Worm (Caenorhabditis elegans) whole organism, midembryonic: Measurements from ENCODE around the gene kin-26.

Experiments used
- T22C8.4 ChIP-seq: fragments of 200-800 bp; sonication (Bioruptor generic); IDR thresholded peaks from 2 replicates; pipeline ENCODE4 v1.3.6; 2022; ENCODE audit warnings: missing genetic modification characterization, missing compliant biosample characterization
- cog-1 ChIP-seq: sonication (generic microtip); optimal IDR thresholded peaks from 2 replicates; lab custom pipeline; 2016; ENCODE audit warnings: missing genetic modification characterization, missing compliant biosample characterization
- flt-1 ChIP-seq: fragments of 200-800 bp; sonication (Bioruptor generic); IDR thresholded peaks from 2 replicates; pipeline ENCODE4 v1.3.6; 2022; ENCODE audit warnings: missing genetic modification characterization, missing compliant biosample characterization
- klf-2 ChIP-seq: fragments of 200-800 bp; sonication (Bioruptor generic); conservative IDR thresholded peaks from 2 replicates; pipeline ENCODE4 v1.3.6; 2022; ENCODE audit warnings: missing genetic modification reagents, missing genetic modification characterization, missing compliant biosample characterization
- med-1 ChIP-seq: sonication (generic microtip); optimal IDR thresholded peaks from 2 replicates; lab custom pipeline; 2017; ENCODE audit warnings: missing genetic modification characterization, mild to moderate bottlenecking, missing compliant biosample characterization, antibody characterized with exemption, missing genetic modification reagents; ENCODE audit not compliant: insufficient read depth
- ref-1 ChIP-seq: fragments of 200-800 bp; sonication (Bioruptor generic); conservative IDR thresholded peaks from 2 replicates; pipeline ENCODE4 v1.3.6; 2022; ENCODE audit warnings: missing genetic modification reagents, missing genetic modification characterization, missing compliant biosample characterization
- tab-1 ChIP-seq: fragments of 200-800 bp; sonication (Bioruptor generic); IDR thresholded peaks from 2 replicates; pipeline ENCODE4 v1.3.6; 2022; ENCODE audit warnings: missing genetic modification characterization, missing compliant biosample characterization
- ztf-23 ChIP-seq: fragments of 200-800 bp; sonication (Bioruptor generic); IDR thresholded peaks from 2 replicates; pipeline ENCODE4 v1.3.6; 2022; ENCODE audit warnings: missing genetic modification reagents, missing genetic modification characterization, missing compliant biosample characterization
- ztf-29 ChIP-seq: fragments of 200-800 bp; sonication (Bioruptor generic); IDR thresholded peaks from 2 replicates; pipeline ENCODE4 v1.3.6; 2022; ENCODE audit warnings: missing genetic modification reagents, missing genetic modification characterization, missing compliant biosample characterization

Gene kin-26

ce11 chrIV:7877781-7878180 lies at the start of gene kin-26:
Gene kin-26 (minus strand): TSS chrIV:7877881.
- TF ChIP-seq T22C8.4 (GFP tag; lab: Robert Waterston, UW) (no peak), flt-1 (GFP tag; lab: Robert Waterston, UW) (no peak), ref-1 (GFP tag; lab: Robert Waterston, UW) (no peak), cog-1 (no peak), ztf-23 (no peak), klf-2 (GFP tag; lab: Robert Waterston, UW) (no peak), ztf-29 (GFP tag; lab: Robert Waterston, UW) (no peak), med-1 (GFP tag; lab: Kevin White, UChicago) (no peak), tab-1 (GFP tag; lab: Robert Waterston, UW) (no peak)

ce11 chrIV:7927218-7927617 lies 49.5 kb upstream of the kin-26 start, which contains the start of gene C49H3.12:
Gene C49H3.12 (minus strand): TSS chrIV:7927318.
- no peak for TF ChIP-seq ref-1 (GFP tag; lab: Robert Waterston, UW)
- no peak for TF ChIP-seq klf-2 (GFP tag; lab: Robert Waterston, UW)
- TF ChIP-seq cog-1: no peak
- TF ChIP-seq T22C8.4 (GFP tag; lab: Robert Waterston, UW): no peak
- no peak for TF ChIP-seq tab-1 (GFP tag; lab: Robert Waterston, UW)
- TF ChIP-seq ztf-23: no peak
- TF ChIP-seq ztf-29 (GFP tag; lab: Robert Waterston, UW): no peak

ce11 chrIV:7926102-7926840 lies 48.6 kb upstream of the kin-26 start, which contains the start of gene rps-2:
Gene rps-2 (minus strand): TSS chrIV:7926391.
- no peak for TF ChIP-seq ztf-23
- no peak for TF ChIP-seq tab-1 (GFP tag; lab: Robert Waterston, UW)
- TF ChIP-seq ref-1 (GFP tag; lab: Robert Waterston, UW): no peak
- no peak for TF ChIP-seq ztf-29 (GFP tag; lab: Robert Waterston, UW)
- no peak for TF ChIP-seq klf-2 (GFP tag; lab: Robert Waterston, UW)
- no peak for TF ChIP-seq med-1 (GFP tag; lab: Kevin White, UChicago)
- TF ChIP-seq T22C8.4 (GFP tag; lab: Robert Waterston, UW): no peak
- TF ChIP-seq flt-1 (GFP tag; lab: Robert Waterston, UW): no peak
- no peak for TF ChIP-seq cog-1

ce11 chrIV:7924975-7925828 lies 47.5 kb upstream of the kin-26 start:
- TF ChIP-seq med-1 (GFP tag; lab: Kevin White, UChicago) (no peak), cog-1 (no peak), klf-2 (GFP tag; lab: Robert Waterston, UW) (no peak), tab-1 (GFP tag; lab: Robert Waterston, UW) (no peak), ztf-23 (no peak), ztf-29 (GFP tag; lab: Robert Waterston, UW) (no peak), flt-1 (GFP tag; lab: Robert Waterston, UW) (no peak)

ce11 chrIV:7923982-7924480 lies 46.4 kb upstream of the kin-26 start, which contains the start of the genes xpo-3 and C49H3.3:
Gene xpo-3 (minus strand): TSS chrIV:7924032.
Gene C49H3.3 (plus strand): TSS chrIV:7924350.
- TF ChIP-seq T22C8.4 (GFP tag; lab: Robert Waterston, UW) (no peak), cog-1 (no peak), klf-2 (GFP tag; lab: Robert Waterston, UW) (no peak), ztf-29 (GFP tag; lab: Robert Waterston, UW) (no peak), ref-1 (GFP tag; lab: Robert Waterston, UW) (no peak), med-1 (GFP tag; lab: Kevin White, UChicago) (no peak), ztf-23 (no peak), flt-1 (GFP tag; lab: Robert Waterston, UW) (no peak), tab-1 (GFP tag; lab: Robert Waterston, UW) (no peak)

- no peak for TF ChIP-seq tab-1 (GFP tag; lab: Robert Waterston, UW)
- no peak for TF ChIP-seq T22C8.4 (GFP tag; lab: Robert Waterston, UW)
- no peak for TF ChIP-seq ztf-29 (GFP tag; lab: Robert Waterston, UW)
- TF ChIP-seq klf-2 (GFP tag; lab: Robert Waterston, UW): no peak
- TF ChIP-seq ztf-23: no peak
- TF ChIP-seq ref-1 (GFP tag; lab: Robert Waterston, UW): no peak
- TF ChIP-seq flt-1 (GFP tag; lab: Robert Waterston, UW): no peak
- TF ChIP-seq cog-1: no peak
- TF ChIP-seq med-1 (GFP tag; lab: Kevin White, UChicago): no peak
Measured at ce11 chrIV:7920126-7920525, 42.4 kb upstream of the kin-26 start, which contains the start of gene C49H3.16. Gene C49H3.16 (plus strand): TSS chrIV:7920426.

- TF ChIP-seq flt-1 (GFP tag; lab: Robert Waterston, UW) (no peak), klf-2 (GFP tag; lab: Robert Waterston, UW) (no peak), ref-1 (GFP tag; lab: Robert Waterston, UW) (no peak), ztf-29 (GFP tag; lab: Robert Waterston, UW) (no peak), T22C8.4 (GFP tag; lab: Robert Waterston, UW) (no peak), ztf-23 (no peak), med-1 (GFP tag; lab: Kevin White, UChicago) (no peak), cog-1 (no peak), tab-1 (GFP tag; lab: Robert Waterston, UW) (no peak)
Measured at ce11 chrIV:7917881-7918280, 40.2 kb upstream of the kin-26 start.

ce11 chrIV:7916907-7917306 lies 39.2 kb upstream of the kin-26 start:
- TF ChIP-seq ztf-23 (no peak), klf-2 (GFP tag; lab: Robert Waterston, UW) (no peak), T22C8.4 (GFP tag; lab: Robert Waterston, UW) (no peak), ref-1 (GFP tag; lab: Robert Waterston, UW) (no peak), flt-1 (GFP tag; lab: Robert Waterston, UW) (no peak), med-1 (GFP tag; lab: Kevin White, UChicago) (no peak), ztf-29 (GFP tag; lab: Robert Waterston, UW) (no peak), tab-1 (GFP tag; lab: Robert Waterston, UW) (no peak), cog-1 (no peak)
